Fruit fly (Drosophila melanogaster) whole organism, embryonic: Measurements from ENCODE around the gene ppk7.

Source experiments
- Antp ChIP-seq: fragments of 200-800 bp; sonication (Bioruptor generic); optimal IDR thresholded peaks from 3 replicates; lab custom pipeline; 2016; ENCODE audit warnings: missing biosample characterization, missing genetic modification characterization
- Bgb ChIP-seq: fragments of 200-800 bp; sonication (Bioruptor generic); IDR thresholded peaks from 2 replicates; pipeline ENCODE4 v1.3.6; 2022; ENCODE audit warnings: missing biosample characterization, missing genetic modification characterization; ENCODE audit not compliant: partially characterized antibody
- CG10565 ChIP-seq: fragments of 200-800 bp; sonication (Bioruptor generic); optimal IDR thresholded peaks from 3 replicates; lab custom pipeline; 2016; ENCODE audit warnings: missing biosample characterization, mild to moderate bottlenecking, missing genetic modification characterization
- CG11085 ChIP-seq: fragments of 200-800 bp; sonication (Bioruptor generic); IDR thresholded peaks from 2 replicates; pipeline ENCODE4 v1.3.6; 2022; ENCODE audit warnings: missing biosample characterization, missing genetic modification characterization
- CG11093 ChIP-seq: fragments of 200-800 bp; sonication (Bioruptor generic); IDR thresholded peaks from 3 replicates; pipeline ENCODE4 v1.3.6; 2022; ENCODE audit warnings: missing biosample characterization, missing genetic modification characterization
- CG11696 ChIP-seq: fragments of 200-800 bp; sonication (Bioruptor generic); IDR thresholded peaks from 2 replicates; pipeline ENCODE4 v1.3.6; 2022; ENCODE audit warnings: missing biosample characterization, missing genetic modification characterization
- CG12071 ChIP-seq: fragments of 200-800 bp; sonication (Bioruptor generic); optimal IDR thresholded peaks from 3 replicates; lab custom pipeline; 2018; ENCODE audit warnings: missing biosample characterization, mild to moderate bottlenecking, missing genetic modification characterization
- CG12659 ChIP-seq: fragments of 200-800 bp; sonication (Bioruptor generic); optimal IDR thresholded peaks from 3 replicates; lab custom pipeline; 2017; ENCODE audit warnings: mild to moderate bottlenecking, missing biosample characterization, missing genetic modification reagents, missing genetic modification characterization
- CG12744 ChIP-seq: fragments of 200-800 bp; sonication (Bioruptor generic); optimal IDR thresholded peaks from 2 replicates; lab custom pipeline; 2016; ENCODE audit warnings: missing biosample characterization, missing genetic modification characterization
- CG17359 ChIP-seq: fragments of 200-800 bp; sonication (Bioruptor generic); optimal IDR thresholded peaks from 3 replicates; lab custom pipeline; 2018; ENCODE audit warnings: missing biosample characterization, mild to moderate bottlenecking, missing genetic modification characterization, moderate library complexity
- CG17385 ChIP-seq: fragments of 200-800 bp; sonication (Bioruptor generic); optimal IDR thresholded peaks from 3 replicates; lab custom pipeline; 2018; ENCODE audit warnings: missing biosample characterization, mild to moderate bottlenecking, missing genetic modification characterization
- CG17912 ChIP-seq: fragments of 200-800 bp; sonication (Bioruptor generic); optimal IDR thresholded peaks from 2 replicates; lab custom pipeline; 2018; ENCODE audit warnings: missing biosample characterization, mild to moderate bottlenecking, missing genetic modification characterization
- CG3065 ChIP-seq: fragments of 200-800 bp; sonication (Bioruptor generic); optimal IDR thresholded peaks from 2 replicates; lab custom pipeline; 2016; ENCODE audit warnings: missing biosample characterization, missing genetic modification characterization
- CG34224 ChIP-seq: fragments of 200-800 bp; sonication (Bioruptor generic); IDR thresholded peaks from 3 replicates; pipeline ENCODE4 v1.3.6; 2022; ENCODE audit warnings: missing biosample characterization, missing genetic modification characterization; ENCODE audit not compliant: partially characterized antibody
- CG42726 ChIP-seq: fragments of 200-800 bp; sonication (Bioruptor generic); IDR thresholded peaks from 2 replicates; pipeline ENCODE4 v1.3.6; 2022; ENCODE audit warnings: missing biosample characterization, missing genetic modification characterization; ENCODE audit not compliant: partially characterized antibody
- CG4707 ChIP-seq: fragments of 200-800 bp; sonication (Bioruptor generic); optimal IDR thresholded peaks from 2 replicates; lab custom pipeline; 2018; ENCODE audit warnings: missing biosample characterization, mild to moderate bottlenecking, missing genetic modification characterization, moderate library complexity
- CG6765 ChIP-seq: fragments of 200-800 bp; sonication (Bioruptor generic); optimal IDR thresholded peaks from 3 replicates; lab custom pipeline; 2017; ENCODE audit warnings: missing biosample characterization, mild to moderate bottlenecking, missing genetic modification characterization
- CG6791 ChIP-seq: fragments of 200-800 bp; sonication (Bioruptor generic); IDR thresholded peaks from 3 replicates; pipeline ENCODE4 v1.3.6; 2022; ENCODE audit warnings: missing biosample characterization, missing genetic modification characterization; ENCODE audit not compliant: partially characterized antibody
- CG8089 ChIP-seq: fragments of 200-800 bp; sonication (Bioruptor generic); optimal IDR thresholded peaks from 3 replicates; lab custom pipeline; 2016; ENCODE audit warnings: missing biosample characterization, missing genetic modification characterization
- CG9215 ChIP-seq: fragments of 200-800 bp; sonication (Bioruptor generic); IDR thresholded peaks from 2 replicates; pipeline ENCODE4 v1.3.6; 2022; ENCODE audit warnings: missing biosample characterization, missing genetic modification characterization
- Dad ChIP-seq: fragments of 200-800 bp; sonication (Bioruptor generic); optimal IDR thresholded peaks from 3 replicates; lab custom pipeline; 2016; ENCODE audit warnings: missing biosample characterization, missing genetic modification characterization
- E2f2 ChIP-seq: fragments of 200-800 bp; sonication (Bioruptor generic); IDR thresholded peaks from 2 replicates; pipeline ENCODE4 v1.3.6; 2022; ENCODE audit warnings: missing biosample characterization, missing genetic modification characterization
- Gsc ChIP-seq: fragments of 200-800 bp; sonication (Bioruptor generic); IDR thresholded peaks from 2 replicates; pipeline ENCODE4 v1.3.6; 2022; ENCODE audit warnings: missing biosample characterization, missing genetic modification characterization
- Hr39 ChIP-seq: fragments of >200 bp; optimal IDR thresholded peaks from 2 replicates; lab custom pipeline; 2017
- MTF-1 ChIP-seq: fragments of 200-800 bp; sonication (Bioruptor generic); optimal IDR thresholded peaks from 2 replicates; lab custom pipeline; 2018; ENCODE audit warnings: missing biosample characterization, mild to moderate bottlenecking, missing genetic modification characterization, borderline replicate concordance
- NC2β ChIP-seq: fragments of 200-800 bp; sonication (Bioruptor generic); optimal IDR thresholded peaks from 2 replicates; lab custom pipeline; 2016; ENCODE audit warnings: missing biosample characterization, missing genetic modification characterization
- Neu2 ChIP-seq: fragments of 200-800 bp; sonication (Bioruptor generic); optimal IDR thresholded peaks from 3 replicates; lab custom pipeline; 2016; ENCODE audit warnings: missing biosample characterization, missing genetic modification characterization, borderline replicate concordance
- NfI ChIP-seq: fragments of 200-800 bp; sonication (Bioruptor generic); optimal IDR thresholded peaks from 3 replicates; lab custom pipeline; 2018; ENCODE audit warnings: missing biosample characterization, mild to moderate bottlenecking, missing genetic modification characterization, moderate library complexity
- Oaz ChIP-seq: fragments of 200-800 bp; sonication (Bioruptor generic); IDR thresholded peaks from 2 replicates; pipeline ENCODE4 v1.3.6; 2022; ENCODE audit warnings: missing biosample characterization, missing genetic modification characterization
- Oli ChIP-seq: fragments of 200-800 bp; sonication (Bioruptor generic); optimal IDR thresholded peaks from 2 replicates; lab custom pipeline; 2018; ENCODE audit warnings: missing biosample characterization, mild to moderate bottlenecking, missing genetic modification characterization, moderate library complexity
- Ravus ChIP-seq: fragments of 200-800 bp; sonication (Bioruptor generic); IDR thresholded peaks from 2 replicates; pipeline ENCODE4 v1.3.6; 2022; ENCODE audit warnings: missing biosample characterization, missing genetic modification characterization
- Sin3A ChIP-seq: fragments of >200 bp; optimal IDR thresholded peaks from 2 replicates; lab custom pipeline; 2018
- Taf1 ChIP-seq: fragments of 200-800 bp; sonication (Bioruptor generic); IDR thresholded peaks from 2 replicates; pipeline ENCODE4 v1.3.6; 2022; ENCODE audit warnings: missing biosample characterization, missing genetic modification characterization
- Trl ChIP-seq, 3 experiments: fragments of >200 bp in 2 of 3; fragments of 200-800 bp in 1 of 3; sonication (Bioruptor generic) in 1 of 3; optimal IDR thresholded peaks; 2 replicates in 1 of 3; 3 replicates in 2 of 3; lab custom pipeline; 2016 to 2017; ENCODE audit warnings: missing biosample characterization in 1 of 3, missing genetic modification characterization in 1 of 3
- YL-1 ChIP-seq: fragments of 200-800 bp; sonication (Bioruptor generic); optimal IDR thresholded peaks from 3 replicates; lab custom pipeline; 2017; ENCODE audit warnings: missing biosample characterization, mild to moderate bottlenecking, missing genetic modification characterization
- abd-A ChIP-seq: fragments of 200-800 bp; sonication (Bioruptor generic); optimal IDR thresholded peaks from 3 replicates; lab custom pipeline; 2019; ENCODE audit warnings: missing biosample characterization, mild to moderate bottlenecking, missing genetic modification characterization, moderate library complexity
- bsh ChIP-seq, 2 experiments: fragments of 200-800 bp; sonication (Bioruptor generic); optimal IDR thresholded peaks; 2 replicates each; lab custom pipeline; 2017 to 2018; ENCODE audit warnings: mild to moderate bottlenecking in 2 of 2, missing biosample characterization in 2 of 2, missing genetic modification characterization in 2 of 2, moderate library complexity in 1 of 2
- cato ChIP-seq: fragments of 200-800 bp; sonication (Bioruptor generic); optimal IDR thresholded peaks from 2 replicates; lab custom pipeline; 2016; ENCODE audit warnings: missing biosample characterization, missing genetic modification characterization, borderline replicate concordance
- caup ChIP-seq: fragments of 200-800 bp; sonication (Bioruptor generic); optimal IDR thresholded peaks from 3 replicates; lab custom pipeline; 2017; ENCODE audit warnings: missing biosample characterization, mild to moderate bottlenecking, missing genetic modification characterization, moderate library complexity; ENCODE audit not compliant: severe bottlenecking
- fd102C ChIP-seq: fragments of 200-800 bp; sonication (Bioruptor generic); optimal IDR thresholded peaks from 2 replicates; lab custom pipeline; 2018; ENCODE audit warnings: missing biosample characterization, mild to moderate bottlenecking, missing genetic modification characterization, moderate library complexity
- gcm2 ChIP-seq: fragments of 200-800 bp; sonication (Bioruptor generic); optimal IDR thresholded peaks from 2 replicates; lab custom pipeline; 2016; ENCODE audit warnings: missing biosample characterization, missing genetic modification characterization
- grn ChIP-seq: fragments of 200-800 bp; sonication (Bioruptor generic); optimal IDR thresholded peaks from 3 replicates; lab custom pipeline; 2017; ENCODE audit warnings: missing biosample characterization, missing genetic modification characterization
- org-1 ChIP-seq: fragments of 200-800 bp; sonication (Bioruptor generic); optimal IDR thresholded peaks from 2 replicates; lab custom pipeline; 2017; ENCODE audit warnings: missing biosample characterization, missing genetic modification characterization
- p53 ChIP-seq: fragments of 200-800 bp; sonication (Bioruptor generic); optimal IDR thresholded peaks from 2 replicates; lab custom pipeline; 2016; ENCODE audit warnings: missing biosample characterization, missing genetic modification characterization
- rib ChIP-seq: fragments of 200-800 bp; sonication (Bioruptor generic); IDR thresholded peaks from 2 replicates; pipeline ENCODE4 v1.3.6; 2022; ENCODE audit warnings: missing biosample characterization, missing genetic modification characterization
- sna ChIP-seq: fragments of 200-800 bp; sonication (Bioruptor generic); IDR thresholded peaks from 2 replicates; pipeline ENCODE4 v1.3.6; 2022; ENCODE audit warnings: missing biosample characterization, missing genetic modification characterization; ENCODE audit not compliant: partially characterized antibody
- stwl ChIP-seq: fragments of 200-800 bp; sonication (Bioruptor generic); optimal IDR thresholded peaks from 3 replicates; lab custom pipeline; 2018; ENCODE audit warnings: missing biosample characterization, mild to moderate bottlenecking, missing genetic modification characterization, moderate library complexity
- unpg ChIP-seq: fragments of 200-800 bp; sonication (Bioruptor generic); optimal IDR thresholded peaks from 3 replicates; lab custom pipeline; 2018; ENCODE audit warnings: missing biosample characterization, mild to moderate bottlenecking, missing genetic modification characterization, moderate library complexity
- yki ChIP-seq: fragments of >200 bp; optimal IDR thresholded peaks from 3 replicates; lab custom pipeline; 2018
- zfh1 ChIP-seq: fragments of 200-800 bp; sonication (Bioruptor generic); IDR thresholded peaks from 3 replicates; pipeline ENCODE4 v1.3.6; 2022; ENCODE audit warnings: missing biosample characterization, missing genetic modification characterization

Gene ppk7

DNA sequence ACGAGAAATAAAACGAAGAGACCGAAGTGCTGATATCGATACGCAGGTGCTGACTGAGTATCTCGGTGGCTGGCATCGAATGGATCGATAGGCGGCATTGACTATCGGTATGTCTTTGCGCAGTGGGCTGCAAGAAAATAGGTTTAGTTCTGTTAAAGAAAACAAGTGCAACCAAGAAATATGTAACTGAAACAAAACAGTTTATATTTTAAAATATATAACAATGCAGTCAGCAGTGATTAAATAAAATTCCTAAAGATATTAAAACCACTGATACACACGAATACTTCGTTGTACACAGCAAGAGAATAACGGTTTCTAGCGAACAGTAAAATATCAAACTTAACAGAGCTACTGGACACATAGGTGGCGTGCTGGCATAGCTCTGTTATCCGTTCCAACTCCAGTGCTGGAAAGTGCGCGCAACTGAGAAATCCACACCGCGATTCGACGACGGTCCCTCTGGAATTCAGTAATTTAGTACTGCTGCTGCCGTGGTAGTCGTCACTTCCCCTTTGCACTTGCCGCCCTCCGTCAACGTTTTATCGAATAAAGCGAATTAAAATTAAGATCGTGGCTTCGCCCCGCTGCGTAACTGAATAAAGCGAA is 15.7 kb downstream of the ppk7 start, which contains the start of the genes Pez and Cpr (continued):
- TF ChIP-seq YL-1 (GFP tag; lab: Kevin White, UChicago) (no peak), CG42726 (peak; percentile 74), grn (GFP tag; lab: Kevin White, UChicago) (no peak), abd-A (tag; lab: Kevin White, UChicago) (no peak), yki (lab: Kevin White, UChicago) (no peak), CG8089 (GFP tag; lab: Kevin White, UChicago) (no peak), NC2β (GFP tag; lab: Kevin White, UChicago) (peak; percentile 36), CG10565 (no peak), CG9215 (GFP tag; lab: Robert Waterston, UW) (no peak), Gsc (GFP tag; lab: Robert Waterston, UW) (no peak), CG34224 (GFP tag; lab: Robert Waterston, UW) (peak; percentile 67), Antp (GFP tag; lab: Kevin White, UChicago) (peak; percentile 10), Oaz (GFP tag; lab: Robert Waterston, UW) (no peak), CG17385 (GFP tag; lab: Kevin White, UChicago) (no peak), Oli (tag; lab: Kevin White, UChicago) (no peak), gcm2 (GFP tag; lab: Kevin White, UChicago) (no peak), CG12659 (GFP tag; lab: Kevin White, UChicago) (peak; percentile 74), CG17912 (GFP tag; lab: Kevin White, UChicago) (no peak), p53 (GFP tag; lab: Kevin White, UChicago) (no peak), zfh1 (peak; percentile 44; the same call in 1 of the 3 replicates), CG6791 (GFP tag; lab: Robert Waterston, UW) (peak; percentile 81), fd102C (GFP tag; lab: Kevin White, UChicago) (no peak), Bgb (peak; percentile 80), Hr39 (lab: Kevin White, UChicago) (no peak), CG3065 (no peak), Trl (optimal IDR thresholded peaks at IDR 0.05; lab: Kevin White, UChicago) (no peak), Trl (GFP tag; optimal IDR thresholded peaks at IDR 0.05; lab: Kevin White, UChicago) (peak; percentile 26), CG12071 (GFP tag; lab: Kevin White, UChicago) (no peak), CG17359 (tag; lab: Kevin White, UChicago) (no peak), CG11696 (GFP tag; lab: Robert Waterston, UW) (peak; percentile 78), cato (GFP tag; lab: Kevin White, UChicago) (no peak), CG4707 (GFP tag; lab: Kevin White, UChicago) (no peak), CG6765 (GFP tag; lab: Kevin White, UChicago) (peak; percentile 22), E2f2 (GFP tag; lab: Robert Waterston, UW) (peak; percentile 58), CG12744 (no peak), caup (GFP tag; lab: Kevin White, UChicago) (no peak), stwl (tag; lab: Kevin White, UChicago) (peak; percentile 59), Dad (GFP tag; lab: Kevin White, UChicago) (peak; percentile 11), Sin3A (lab: Kevin White, UChicago) (peak; percentile 5), org-1 (GFP tag; lab: Kevin White, UChicago) (no peak), sna (GFP tag; lab: Robert Waterston, UW) (peak; percentile 76), Taf1 (GFP tag; lab: Robert Waterston, UW) (peak; percentile 9; the same call in 1 of the 2 replicates), bsh (GFP tag; optimal IDR thresholded peaks at IDR 0.05; lab: Kevin White, UChicago) (no peak), CG11085 (no peak), NfI (GFP tag; lab: Kevin White, UChicago) (peak; percentile 26), Ravus (GFP tag; lab: Robert Waterston, UW) (no peak), MTF-1 (GFP tag; lab: Kevin White, UChicago) (peak; percentile 64), unpg (GFP tag; lab: Kevin White, UChicago) (peak; percentile 33), rib (GFP tag; lab: Robert Waterston, UW) (no peak), CG11093 (GFP tag; lab: Robert Waterston, UW) (no peak), Neu2 (GFP tag; lab: Kevin White, UChicago) (no peak)
